Worm (Caenorhabditis elegans): Measurements from ENCODE around the gene his-35.

DNA sequence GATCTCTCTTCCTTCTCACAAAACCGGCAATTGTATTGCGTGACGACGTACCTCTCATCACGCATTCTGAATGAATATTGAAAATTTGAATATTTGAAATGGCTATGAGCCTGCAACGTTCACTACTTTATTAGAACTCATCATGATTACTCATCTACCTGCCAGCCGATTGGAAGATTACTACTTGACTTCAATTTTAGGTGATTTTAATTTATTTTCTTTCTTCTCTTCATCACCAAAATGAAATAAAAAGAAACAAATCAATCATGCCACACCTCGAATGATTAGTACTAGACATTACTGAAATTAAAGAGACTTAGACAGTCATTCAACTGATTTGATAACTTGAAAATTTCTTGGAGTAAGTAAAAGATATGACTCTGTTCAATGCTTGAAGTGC is 39.2 kb upstream of the his-35 start:
- no peak for TF ChIP-seq snpc-4 (tag; optimal IDR thresholded peaks at IDR 0.05)
- TF ChIP-seq ceh-28 (tag; optimal IDR thresholded peaks at IDR 0.05), result no peak
- TF ChIP-seq lin-38 (GFP tag; IDR thresholded peaks at IDR 0.05), result no peak
- no peak for TF ChIP-seq fkh-10 (GFP tag; optimal IDR thresholded peaks at IDR 0.05)
- no peak for TF ChIP-seq rbr-2 (tag; optimal IDR thresholded peaks at IDR 0.05)
- TF ChIP-seq arid-1 (GFP tag; conservative IDR thresholded peaks at IDR 0.05), result no peak

All from whole organism, L4 larva.